Worm (Caenorhabditis elegans) whole organism, L3 larva: ENCODE data around the gene F26F12.3.

ENCODE experiments used
- ama-1 ChIP-seq: fragments of 150-350 bp; optimal IDR thresholded peaks from 2 replicates; lab custom pipeline; 2018
- lin-15B ChIP-seq: fragments of 150-350 bp; optimal IDR thresholded peaks from 2 replicates; lab custom pipeline; 2014; ENCODE audit warnings: missing biosample characterization, missing genetic modification characterization
- nhr-11 ChIP-seq: fragments of 150-350 bp; optimal IDR thresholded peaks from 2 replicates; lab custom pipeline; 2014; ENCODE audit warnings: missing biosample characterization, missing genetic modification characterization
- nhr-237 ChIP-seq: fragments of 150-350 bp; optimal IDR thresholded peaks from 2 replicates; lab custom pipeline; 2014; ENCODE audit warnings: missing biosample characterization, missing genetic modification characterization
- nhr-77 ChIP-seq: fragments of 150-350 bp; optimal IDR thresholded peaks from 2 replicates; lab custom pipeline; 2014; ENCODE audit warnings: missing biosample characterization, missing genetic modification characterization
- pha-4 ChIP-seq: fragments of 150-350 bp; optimal IDR thresholded peaks from 2 replicates; lab custom pipeline; 2014; ENCODE audit warnings: missing biosample characterization, missing genetic modification reagents, missing genetic modification characterization
- ztf-11 ChIP-seq: fragments of 150-350 bp; optimal IDR thresholded peaks from 2 replicates; lab custom pipeline; 2014; ENCODE audit warnings: missing biosample characterization, missing genetic modification characterization

DNA sequence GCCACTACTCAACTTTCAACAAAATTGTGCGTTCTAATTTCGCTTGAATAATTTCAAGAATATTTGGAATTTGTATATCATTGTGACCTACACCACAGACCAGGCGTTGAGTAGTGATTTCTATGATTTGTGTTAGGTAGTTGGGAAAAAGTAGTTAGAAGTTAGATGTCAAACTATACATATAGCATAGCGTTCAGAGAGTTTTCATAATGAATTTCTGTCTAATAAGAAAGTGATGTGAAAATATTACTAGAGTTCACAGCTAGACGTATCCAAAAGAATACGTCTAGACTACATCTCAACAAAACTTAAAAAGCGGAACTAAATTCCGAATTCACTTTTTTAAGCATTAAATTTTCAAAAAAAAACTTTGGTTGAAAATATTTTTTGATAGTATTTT is 10.1 kb downstream of the F26F12.3 start:
- TF ChIP-seq nhr-237 (tag; lab: Kevin White, UChicago) (no peak), ztf-11 (no peak), lin-15B (no peak), nhr-77 (no peak), ama-1 (no peak), nhr-11 (tag; lab: Kevin White, UChicago) (no peak), pha-4 (no peak)
